Worm (Caenorhabditis elegans) whole organism, mixed stage, embryonic: ENCODE measurements around the gene T05C12.1.

ENCODE experiments used
- M03D4.4 ChIP-seq: sonication (generic microtip); optimal IDR thresholded peaks from 2 replicates; lab custom pipeline; 2017; ENCODE audit warnings: mild to moderate bottlenecking, missing genetic modification characterization, missing compliant biosample characterization
- bed-3 ChIP-seq: fragments of 200-800 bp; sonication (Bioruptor generic); optimal IDR thresholded peaks from 3 replicates; lab custom pipeline; 2018; ENCODE audit warnings: mild to moderate bottlenecking, missing genetic modification characterization, moderate library complexity, missing compliant biosample characterization
- blmp-1 ChIP-seq: fragments of 150-350 bp; optimal IDR thresholded peaks from 2 replicates; lab custom pipeline; 2014; ENCODE audit warnings: missing biosample characterization, missing genetic modification characterization
- ceh-39 ChIP-seq: fragments of 150-350 bp; optimal IDR thresholded peaks from 2 replicates; lab custom pipeline; 2014; ENCODE audit warnings: missing biosample characterization, missing genetic modification characterization
- ceh-43 ChIP-seq: fragments of 200-800 bp; sonication (Bioruptor generic); optimal IDR thresholded peaks from 2 replicates; lab custom pipeline; 2018; ENCODE audit warnings: mild to moderate bottlenecking, missing genetic modification characterization, moderate library complexity, missing compliant biosample characterization
- ceh-83 ChIP-seq: fragments of 200-800 bp; sonication (Bioruptor generic); optimal IDR thresholded peaks from 2 replicates; lab custom pipeline; 2018; ENCODE audit warnings: mild to moderate bottlenecking, missing genetic modification characterization, missing compliant biosample characterization
- ces-1 ChIP-seq: fragments of 150-350 bp; optimal IDR thresholded peaks from 2 replicates; lab custom pipeline; 2014; ENCODE audit warnings: missing biosample characterization, missing genetic modification reagents, missing genetic modification characterization
- cnd-1 ChIP-seq: fragments of 200-800 bp; sonication (Bioruptor generic); optimal IDR thresholded peaks from 2 replicates; lab custom pipeline; 2018; ENCODE audit warnings: mild to moderate bottlenecking, missing genetic modification characterization, missing compliant biosample characterization
- drap-1 ChIP-seq: fragments of 200-800 bp; sonication (Bioruptor generic); optimal IDR thresholded peaks from 3 replicates; lab custom pipeline; 2018; ENCODE audit warnings: mild to moderate bottlenecking, missing genetic modification characterization, missing compliant biosample characterization
- elt-1 ChIP-seq: sonication (generic microtip); optimal IDR thresholded peaks from 2 replicates; lab custom pipeline; 2017; ENCODE audit warnings: missing genetic modification characterization, mild to moderate bottlenecking, missing compliant biosample characterization, antibody characterized with exemption, moderate library complexity, borderline replicate concordance; ENCODE audit not compliant: insufficient read depth
- elt-3 ChIP-seq: fragments of 150-350 bp; optimal IDR thresholded peaks from 2 replicates; lab custom pipeline; 2014; ENCODE audit warnings: missing biosample characterization, missing genetic modification characterization
- flh-1 ChIP-seq: fragments of 200-800 bp; sonication (Bioruptor generic); optimal IDR thresholded peaks from 2 replicates; lab custom pipeline; 2018; ENCODE audit warnings: mild to moderate bottlenecking, missing genetic modification characterization, moderate library complexity, missing compliant biosample characterization
- ham-2 ChIP-seq: fragments of 200-800 bp; sonication (Bioruptor generic); optimal IDR thresholded peaks from 2 replicates; lab custom pipeline; 2018; ENCODE audit warnings: mild to moderate bottlenecking, missing genetic modification characterization, missing compliant biosample characterization
- hlh-1 ChIP-seq: fragments of 150-350 bp; optimal IDR thresholded peaks from 2 replicates; lab custom pipeline; 2014; ENCODE audit warnings: missing biosample characterization, missing genetic modification reagents, missing genetic modification characterization
- lin-32 ChIP-seq: fragments of 200-800 bp; sonication (Bioruptor generic); optimal IDR thresholded peaks from 2 replicates; lab custom pipeline; 2018; ENCODE audit warnings: mild to moderate bottlenecking, missing genetic modification characterization, missing compliant biosample characterization
- lsy-2 ChIP-seq: fragments of 150-350 bp; optimal IDR thresholded peaks from 2 replicates; lab custom pipeline; 2014; ENCODE audit warnings: missing biosample characterization, missing genetic modification characterization
- nhr-12 ChIP-seq: fragments of 150-350 bp; optimal IDR thresholded peaks from 2 replicates; lab custom pipeline; 2014; ENCODE audit warnings: missing biosample characterization, missing genetic modification characterization
- nhr-2 ChIP-seq: fragments of 150-350 bp; optimal IDR thresholded peaks from 2 replicates; lab custom pipeline; 2014; ENCODE audit warnings: missing biosample characterization, missing genetic modification characterization
- nhr-237 ChIP-seq: fragments of 150-350 bp; optimal IDR thresholded peaks from 2 replicates; lab custom pipeline; 2014; ENCODE audit warnings: missing biosample characterization, missing genetic modification characterization
- nhr-28 ChIP-seq: fragments of 150-350 bp; optimal IDR thresholded peaks from 2 replicates; lab custom pipeline; 2014; ENCODE audit warnings: missing biosample characterization, missing genetic modification characterization
- sem-2 ChIP-seq: fragments of 200-800 bp; sonication (Bioruptor generic); optimal IDR thresholded peaks from 2 replicates; lab custom pipeline; 2018; ENCODE audit warnings: mild to moderate bottlenecking, missing genetic modification characterization, missing compliant biosample characterization
- snpc-4 ChIP-seq: fragments of 150-350 bp; optimal IDR thresholded peaks from 2 replicates; lab custom pipeline; 2014; ENCODE audit warnings: missing biosample characterization, missing genetic modification characterization
- sptf-1 ChIP-seq: sonication (generic microtip); optimal IDR thresholded peaks from 2 replicates; lab custom pipeline; 2017; ENCODE audit warnings: mild to moderate bottlenecking, missing genetic modification characterization, moderate library complexity, missing compliant biosample characterization
- tbx-8 ChIP-seq: fragments of 200-800 bp; sonication (Bioruptor generic); optimal IDR thresholded peaks from 2 replicates; lab custom pipeline; 2018; ENCODE audit warnings: mild to moderate bottlenecking, missing genetic modification characterization, moderate library complexity, missing compliant biosample characterization
- unc-39 ChIP-seq: fragments of 150-350 bp; optimal IDR thresholded peaks from 2 replicates; lab custom pipeline; 2014; ENCODE audit warnings: missing biosample characterization, missing genetic modification characterization
- unc-62 ChIP-seq: fragments of 150-350 bp; optimal IDR thresholded peaks from 2 replicates; lab custom pipeline; 2014; ENCODE audit warnings: missing biosample characterization, missing genetic modification reagents, missing genetic modification characterization
- zip-8 ChIP-seq: fragments of 150-350 bp; optimal IDR thresholded peaks from 2 replicates; lab custom pipeline; 2014; ENCODE audit warnings: missing biosample characterization, missing genetic modification characterization
- ztf-11 ChIP-seq: fragments of 150-350 bp; optimal IDR thresholded peaks from 2 replicates; lab custom pipeline; 2014; ENCODE audit warnings: missing biosample characterization, missing genetic modification characterization

T05C12.1 gene

DNA sequence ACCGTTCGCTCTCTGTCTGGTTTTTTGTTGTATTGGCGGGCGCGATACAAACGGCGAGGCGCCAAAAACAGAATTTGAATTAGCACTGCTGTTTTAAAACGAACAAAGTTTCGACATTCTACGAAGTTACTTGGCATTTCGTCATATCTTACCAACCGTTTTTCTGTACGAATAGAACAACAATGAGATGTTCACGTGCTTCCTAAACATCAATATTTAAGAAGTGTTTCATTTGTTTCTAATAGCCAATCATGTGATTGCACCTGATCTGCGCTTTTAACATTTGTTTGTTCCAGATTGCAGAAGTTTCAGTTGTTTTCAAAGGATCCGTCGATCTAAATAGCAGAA, 44.5 kb upstream of the T05C12.1 start:
- TF ChIP-seq blmp-1 (tag; lab: Kevin White, UChicago) (no peak), nhr-12 (tag; lab: Kevin White, UChicago) (no peak), ceh-43 (no peak), ham-2 (GFP tag; lab: Kevin White, UChicago) (no peak), nhr-237 (tag; lab: Kevin White, UChicago) (no peak), unc-39 (tag; lab: Kevin White, UChicago) (no peak), lin-32 (GFP tag; lab: Kevin White, UChicago) (no peak), elt-3 (no peak), tbx-8 (GFP tag; lab: Kevin White, UChicago) (no peak), drap-1 (no peak), unc-62 (GFP tag; lab: Kevin White, UChicago) (no peak)

- no peak for TF ChIP-seq ztf-11
- TF ChIP-seq hlh-1 (tag; lab: Kevin White, UChicago), result peak; percentile 16
- TF ChIP-seq M03D4.4 (tag; lab: Kevin White, UChicago), result no peak
- no peak for TF ChIP-seq bed-3 (GFP tag; lab: Kevin White, UChicago)
- TF ChIP-seq ham-2 (GFP tag; lab: Kevin White, UChicago), result no peak
- no peak for TF ChIP-seq ceh-39
- no peak for TF ChIP-seq tbx-8 (GFP tag; lab: Kevin White, UChicago)
- no peak for TF ChIP-seq lsy-2 (tag; lab: Kevin White, UChicago)
- TF ChIP-seq nhr-28 (tag; lab: Kevin White, UChicago), result no peak
- TF ChIP-seq, all 35 proteins: peak for 1
Observed at ce11 chrII:8129495-8130010, 43.9 kb upstream of the T05C12.1 start, which contains the start of gene ulp-4. Gene ulp-4 (plus strand): TSS chrII:8129960.

- TF ChIP-seq snpc-4 (tag; lab: Kevin White, UChicago) (no peak), ceh-39 (no peak), sptf-1 (no peak), zip-8 (no peak), flh-1 (GFP tag; lab: Kevin White, UChicago) (no peak), sem-2 (GFP tag; lab: Kevin White, UChicago) (no peak), nhr-12 (tag; lab: Kevin White, UChicago) (no peak), unc-39 (tag; lab: Kevin White, UChicago) (no peak), cnd-1 (tag; lab: Kevin White, UChicago) (no peak), unc-62 (GFP tag; lab: Kevin White, UChicago) (no peak), ces-1 (GFP tag; lab: Kevin White, UChicago) (no peak)
Observed at ce11 chrII:8130792-8131191, 42.7 kb upstream of the T05C12.1 start.

- no peak for TF ChIP-seq zip-8
- no peak for TF ChIP-seq ztf-11
- no peak for TF ChIP-seq unc-62 (GFP tag; lab: Kevin White, UChicago)
- TF ChIP-seq cnd-1 (tag; lab: Kevin White, UChicago), result no peak
- no peak for TF ChIP-seq lsy-2 (tag; lab: Kevin White, UChicago)
- TF ChIP-seq ceh-83 (GFP tag; lab: Kevin White, UChicago), result no peak
- TF ChIP-seq ham-2 (GFP tag; lab: Kevin White, UChicago), result no peak
- TF ChIP-seq bed-3 (GFP tag; lab: Kevin White, UChicago), result no peak
- no peak for TF ChIP-seq elt-3
- TF ChIP-seq blmp-1 (tag; lab: Kevin White, UChicago), result no peak
Observed at ce11 chrII:8131413-8131966, 42.0 kb upstream of the T05C12.1 start.

ce11 chrII:8135953-8136352, 37.5 kb upstream of the T05C12.1 start:
- TF ChIP-seq bed-3 (GFP tag; lab: Kevin White, UChicago), result no peak
- no peak for TF ChIP-seq ceh-39
- no peak for TF ChIP-seq flh-1 (GFP tag; lab: Kevin White, UChicago)
- no peak for TF ChIP-seq nhr-12 (tag; lab: Kevin White, UChicago)
- no peak for TF ChIP-seq blmp-1 (tag; lab: Kevin White, UChicago)
- no peak for TF ChIP-seq nhr-237 (tag; lab: Kevin White, UChicago)
- no peak for TF ChIP-seq hlh-1 (tag; lab: Kevin White, UChicago)
- no peak for TF ChIP-seq elt-1 (tag; lab: Kevin White, UChicago)
- no peak for TF ChIP-seq elt-3
- no peak for TF ChIP-seq snpc-4 (tag; lab: Kevin White, UChicago)
- no peak for TF ChIP-seq nhr-2 (tag; lab: Kevin White, UChicago)
- no peak for TF ChIP-seq unc-39 (tag; lab: Kevin White, UChicago)
- TF ChIP-seq sptf-1, result no peak
- no peak for TF ChIP-seq nhr-28 (tag; lab: Kevin White, UChicago)
- no peak for TF ChIP-seq ceh-83 (GFP tag; lab: Kevin White, UChicago)
- TF ChIP-seq ces-1 (GFP tag; lab: Kevin White, UChicago), result no peak
- no peak for TF ChIP-seq lin-32 (GFP tag; lab: Kevin White, UChicago)
- no peak for TF ChIP-seq sem-2 (GFP tag; lab: Kevin White, UChicago)
- no peak for TF ChIP-seq lsy-2 (tag; lab: Kevin White, UChicago)
